Fruit fly (Drosophila melanogaster): ENCODE data around the gene Elo68beta.

The Elo68beta gene

DNA sequence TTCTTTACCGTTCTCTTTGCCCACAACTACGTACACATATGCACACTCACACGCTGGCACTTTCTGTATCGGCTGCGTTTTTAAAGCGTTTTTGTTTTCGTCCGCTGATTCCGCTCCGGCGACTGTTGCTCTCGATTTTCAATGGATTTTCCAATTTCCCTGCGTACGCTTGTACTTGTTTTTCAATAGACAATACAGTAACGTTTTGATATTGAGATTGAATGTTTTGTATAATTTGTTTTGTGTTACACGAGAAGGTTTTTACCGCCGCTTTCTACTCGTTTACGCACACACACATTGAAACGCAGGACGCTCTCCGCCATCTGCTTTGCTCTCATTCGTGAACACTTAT is 8.9 kb downstream of the Elo68beta start:
- TF ChIP-seq h (optimal IDR thresholded peaks at IDR 0.05) (no peak), ttk (optimal IDR thresholded peaks at IDR 0.05) (no peak), insv (optimal IDR thresholded peaks at IDR 0.05) (no peak), psq (optimal IDR thresholded peaks at IDR 0.05) (no peak), Sin3A (optimal IDR thresholded peaks at IDR 0.05) (no peak), Myc (optimal IDR thresholded peaks at IDR 0.05) (no peak)

DNA sequence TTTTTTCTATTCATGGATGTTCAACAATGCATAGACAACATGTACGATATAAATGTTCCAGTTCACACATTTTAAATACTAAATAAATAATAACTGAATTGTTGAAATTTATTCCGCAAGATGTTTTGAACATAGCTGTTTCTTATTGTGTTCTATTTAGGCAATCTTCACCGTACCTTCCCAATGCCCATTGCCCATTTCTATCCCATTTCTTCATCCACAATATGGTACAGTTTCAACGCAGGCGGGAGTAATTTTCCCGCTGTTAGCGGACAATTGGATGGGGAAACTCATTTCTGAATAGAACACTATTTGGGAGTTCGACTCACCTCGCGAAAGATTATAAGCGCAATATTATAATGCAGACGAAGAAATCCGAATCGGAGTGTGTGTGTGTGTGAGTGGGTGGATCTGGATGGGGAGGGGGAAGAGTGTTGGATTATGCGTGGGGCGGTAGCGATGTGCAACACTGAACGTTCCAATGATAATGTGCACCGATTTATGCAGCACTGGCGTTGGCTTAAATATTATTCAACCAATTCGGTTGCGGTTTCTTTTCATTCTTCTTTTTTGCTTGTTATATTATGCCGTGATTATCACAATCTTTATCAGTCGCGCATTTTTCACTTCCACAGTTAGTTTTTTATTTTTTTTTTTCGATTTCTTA is 9.4 kb downstream of the Elo68beta start:
- TF ChIP-seq Sin3A (optimal IDR thresholded peaks at IDR 0.05) (no peak), ttk (optimal IDR thresholded peaks at IDR 0.05) (no peak)

DNA sequence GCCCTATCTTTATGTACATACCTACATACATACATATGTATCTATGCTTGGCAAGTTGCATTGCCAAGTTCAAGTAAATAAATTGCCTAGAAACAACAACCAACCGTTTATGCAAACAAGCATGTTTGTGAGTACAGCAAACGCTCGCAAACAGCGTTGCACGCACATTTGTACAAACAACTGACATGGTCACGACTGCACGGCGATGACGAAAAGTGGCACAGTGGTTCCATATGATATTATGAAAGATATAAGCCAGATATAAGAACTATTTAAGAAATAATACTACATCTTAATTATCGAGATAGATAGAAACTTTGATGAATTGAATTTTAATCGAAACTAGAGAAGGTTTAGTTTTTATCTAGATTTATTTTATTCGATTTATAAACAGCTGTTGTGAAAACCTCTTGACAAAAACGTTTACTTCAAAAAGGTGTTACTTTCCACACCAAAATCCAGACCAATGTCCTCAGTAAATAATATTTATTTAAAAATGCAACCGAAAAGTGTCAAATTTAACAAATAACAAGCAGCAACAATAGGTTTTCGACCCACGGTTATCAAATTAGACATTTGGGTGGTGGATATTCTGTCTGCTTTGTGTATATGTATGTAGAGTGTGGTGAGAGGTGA is 11.6 kb downstream of the Elo68beta start:
- TF ChIP-seq Sin3A (optimal IDR thresholded peaks at IDR 0.05) (no peak), Myc (optimal IDR thresholded peaks at IDR 0.05) (no peak), ttk (optimal IDR thresholded peaks at IDR 0.05) (no peak), h (optimal IDR thresholded peaks at IDR 0.05) (no peak), psq (optimal IDR thresholded peaks at IDR 0.05) (no peak), insv (optimal IDR thresholded peaks at IDR 0.05) (no peak)

DNA sequence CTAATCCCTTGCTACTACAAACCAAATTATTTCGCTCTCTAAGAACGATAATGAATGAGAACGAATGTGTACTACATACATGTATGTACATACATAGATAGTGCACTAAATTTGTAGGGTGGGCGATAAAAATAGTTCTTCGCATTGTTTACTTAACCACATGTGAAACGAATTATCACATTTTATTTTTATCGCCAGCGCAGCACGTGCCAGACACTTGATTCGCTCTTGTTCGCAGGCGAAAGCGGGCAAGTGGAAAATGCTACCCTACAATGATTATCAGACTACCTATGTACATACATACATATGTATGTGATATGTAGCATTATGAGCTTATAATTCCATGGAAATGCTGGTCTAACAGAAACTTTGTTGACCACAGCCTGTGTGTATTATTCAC is 15.7 kb downstream of the Elo68beta start:
- no peak for TF ChIP-seq h (optimal IDR thresholded peaks at IDR 0.05)

DNA sequence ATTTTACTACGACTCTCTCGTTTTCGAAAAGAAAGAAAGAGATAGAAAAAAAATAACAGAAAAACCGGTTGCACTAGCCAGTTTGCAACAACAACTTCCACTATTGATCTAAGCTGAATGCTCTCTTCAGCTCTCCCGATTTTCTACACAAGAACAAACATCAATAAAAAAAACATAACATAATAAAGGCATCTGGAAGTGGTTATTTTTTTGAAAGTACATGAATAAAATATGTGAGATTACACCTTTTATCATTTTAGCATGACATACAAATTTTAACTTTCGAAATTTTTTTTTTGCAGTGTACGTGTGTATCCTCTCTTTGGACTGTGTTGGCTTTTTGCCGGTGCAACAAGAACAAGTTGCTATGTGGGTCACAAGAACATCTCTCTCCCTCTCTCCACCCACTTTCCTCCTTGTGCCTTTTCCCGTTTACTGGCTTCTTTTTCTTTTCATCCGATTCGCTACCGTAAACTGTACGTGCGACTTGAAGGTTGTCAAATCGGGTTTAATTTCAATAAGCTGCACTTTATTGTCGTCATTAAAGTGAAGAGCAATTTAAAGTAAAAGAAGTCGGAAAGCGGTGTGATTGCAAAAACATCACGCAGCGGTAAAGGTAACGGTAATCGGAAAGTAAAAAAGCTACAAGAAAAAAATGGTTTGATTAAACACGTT is 16.8 kb downstream of the Elo68beta start:
- TF ChIP-seq ttk (optimal IDR thresholded peaks at IDR 0.05) (no peak), insv (optimal IDR thresholded peaks at IDR 0.05) (no peak), psq (optimal IDR thresholded peaks at IDR 0.05) (no peak), Myc (optimal IDR thresholded peaks at IDR 0.05) (no peak), Sin3A (optimal IDR thresholded peaks at IDR 0.05) (no peak), h (optimal IDR thresholded peaks at IDR 0.05) (no peak)

DNA sequence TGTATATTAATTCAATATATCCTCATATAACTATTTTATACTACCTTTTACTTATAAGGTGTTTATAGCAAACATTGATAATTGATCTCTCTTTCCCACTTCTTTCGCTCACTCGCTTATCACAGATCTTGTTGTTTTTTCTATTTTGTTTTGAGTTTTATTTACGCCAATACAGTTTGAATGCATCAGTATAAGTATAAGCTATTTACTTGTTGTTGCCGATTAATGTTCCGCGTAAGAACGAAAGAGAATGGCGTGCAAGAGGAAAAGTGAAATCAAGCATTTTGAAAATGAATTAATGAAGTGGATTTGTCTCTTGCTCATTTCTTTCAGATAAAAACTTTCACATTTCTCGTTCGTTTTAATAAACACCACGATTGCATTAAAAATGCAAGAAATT is 17.9 kb downstream of the Elo68beta start:
- TF ChIP-seq Myc (optimal IDR thresholded peaks at IDR 0.05), result no peak
- TF ChIP-seq h (optimal IDR thresholded peaks at IDR 0.05), result no peak
- no peak for TF ChIP-seq Sin3A (optimal IDR thresholded peaks at IDR 0.05)
- TF ChIP-seq insv (optimal IDR thresholded peaks at IDR 0.05), result no peak
- no peak for TF ChIP-seq ttk (optimal IDR thresholded peaks at IDR 0.05)
- no peak for TF ChIP-seq psq (optimal IDR thresholded peaks at IDR 0.05)

DNA sequence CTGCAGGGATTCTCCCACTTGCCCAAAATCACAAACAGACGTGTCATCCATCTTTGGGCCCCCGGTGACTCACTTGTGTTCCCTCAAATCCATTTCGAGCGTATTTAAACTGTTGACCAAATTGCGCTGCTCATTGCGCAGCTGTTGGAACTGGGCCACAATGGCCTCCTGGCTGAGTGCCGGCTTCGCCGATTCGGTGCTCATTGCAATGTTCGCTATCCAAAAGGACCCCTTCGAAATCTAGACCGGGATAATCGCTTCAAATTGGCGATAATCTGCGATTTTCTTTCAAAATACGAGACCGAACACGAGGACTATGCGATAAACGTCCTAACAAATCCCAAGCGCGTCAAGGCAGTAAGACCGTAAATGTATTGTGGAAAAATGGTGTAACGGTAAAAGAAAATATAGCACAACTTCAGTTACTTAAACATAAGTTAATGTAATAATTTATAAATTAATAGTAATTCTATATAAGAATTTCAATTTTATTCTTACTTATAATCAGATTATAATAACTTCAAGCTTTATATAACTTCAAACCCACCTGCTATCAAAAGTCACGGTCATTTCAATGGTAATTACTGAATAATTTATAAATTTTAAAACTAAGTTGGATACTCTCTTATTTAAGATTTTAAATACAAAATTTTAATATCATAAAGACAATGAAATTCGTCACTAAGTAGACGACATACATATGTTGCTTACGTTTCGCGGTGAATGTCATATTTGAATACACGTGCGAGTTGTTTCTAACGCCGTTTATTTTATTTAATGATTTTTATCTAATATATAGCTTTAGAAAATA is 27.2 kb downstream of the Elo68beta start, which contains the start of the genes Pfdn2 and Noc1:
Pfdn2 (minus strand) TSS at position 346 of the 811 bp plus-strand sequence.
Noc1 (plus strand) TSS at position 727 of the 811 bp plus-strand sequence.
- TF ChIP-seq h (optimal IDR thresholded peaks at IDR 0.05) (no peak), Sin3A (optimal IDR thresholded peaks at IDR 0.05) (no peak), ttk (optimal IDR thresholded peaks at IDR 0.05) (no peak), Myc (optimal IDR thresholded peaks at IDR 0.05) (no peak)

DNA sequence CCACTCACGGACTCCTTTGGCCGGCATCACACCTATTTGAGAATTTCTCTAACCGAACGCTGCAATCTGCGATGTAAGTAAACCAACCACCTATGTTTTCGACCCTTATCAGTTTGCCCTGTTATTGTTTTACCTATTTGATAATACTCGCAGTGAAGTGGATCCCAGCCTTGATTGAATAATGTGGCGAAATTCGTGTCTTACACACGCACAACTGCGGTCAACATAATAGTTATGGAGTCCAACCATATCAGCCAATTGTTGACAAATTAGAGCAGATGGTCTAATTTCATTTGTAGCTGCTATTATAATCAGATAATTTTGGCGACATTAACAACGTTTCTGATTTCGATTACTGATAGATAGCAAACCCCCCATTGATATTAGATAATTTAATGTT is 30.4 kb downstream of the Elo68beta start:
- TF ChIP-seq psq (optimal IDR thresholded peaks at IDR 0.05), result no peak
- TF ChIP-seq h (optimal IDR thresholded peaks at IDR 0.05), result no peak
- no peak for TF ChIP-seq ttk (optimal IDR thresholded peaks at IDR 0.05)
- TF ChIP-seq insv (optimal IDR thresholded peaks at IDR 0.05), result no peak
- TF ChIP-seq Sin3A (optimal IDR thresholded peaks at IDR 0.05), result no peak
- TF ChIP-seq Myc (optimal IDR thresholded peaks at IDR 0.05), result no peak

DNA sequence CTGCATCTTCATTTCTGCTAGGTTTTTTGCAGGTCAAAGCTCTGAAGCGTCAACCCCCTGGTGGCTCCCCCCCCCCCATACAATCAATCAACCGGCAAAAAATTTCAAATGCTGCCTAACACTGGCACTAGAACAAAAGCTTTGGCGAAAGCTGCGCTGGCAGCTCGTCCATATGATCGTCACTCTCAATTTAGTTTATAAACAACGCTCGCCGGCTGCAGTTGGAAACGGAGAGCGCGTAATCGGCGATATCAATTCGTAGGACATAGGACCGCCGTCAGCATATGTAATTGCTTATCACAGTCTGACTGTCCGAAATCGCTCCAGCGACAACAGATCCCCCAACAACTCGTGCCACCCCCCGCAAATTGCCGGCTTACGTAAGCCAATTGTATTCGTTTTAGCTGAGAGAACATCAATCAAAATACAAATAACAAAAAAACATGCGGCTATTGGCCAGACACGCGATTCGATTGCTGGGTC is 31.1 kb downstream of the Elo68beta start, which contains the start of gene Mocs1:
Mocs1 (plus strand) TSS at position 155 of the 483 bp plus-strand sequence.
- TF ChIP-seq ttk (optimal IDR thresholded peaks at IDR 0.05) (no peak), insv (optimal IDR thresholded peaks at IDR 0.05) (no peak), h (optimal IDR thresholded peaks at IDR 0.05) (no peak), psq (optimal IDR thresholded peaks at IDR 0.05) (no peak), Myc (optimal IDR thresholded peaks at IDR 0.05) (no peak), Sin3A (optimal IDR thresholded peaks at IDR 0.05) (no peak)

DNA sequence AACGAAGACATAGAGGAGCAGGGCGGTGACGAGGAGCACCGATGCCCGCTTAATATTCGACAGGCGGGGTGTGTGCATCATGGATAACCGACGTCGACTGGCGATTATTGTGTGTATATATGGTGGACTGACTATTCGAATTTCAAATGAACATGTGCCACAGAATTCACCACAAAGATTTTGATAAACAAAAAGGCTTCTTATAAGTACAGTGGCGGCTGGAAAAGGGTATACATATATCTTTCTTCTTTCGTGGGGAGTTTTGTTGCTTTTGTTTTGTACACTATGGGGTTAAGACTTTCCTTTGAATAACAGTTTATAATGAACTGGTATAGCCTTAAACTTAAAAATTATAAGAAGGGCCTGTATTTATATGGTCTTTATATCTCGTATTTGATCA is 31.7 kb downstream of the Elo68beta start, which contains the start of gene CG6310:
CG6310 (minus strand) TSS at position 101 of the 400 bp plus-strand sequence.
- TF ChIP-seq Sin3A (optimal IDR thresholded peaks at IDR 0.05) (no peak), psq (optimal IDR thresholded peaks at IDR 0.05) (no peak), h (optimal IDR thresholded peaks at IDR 0.05) (no peak), insv (optimal IDR thresholded peaks at IDR 0.05) (no peak), Myc (optimal IDR thresholded peaks at IDR 0.05) (no peak), ttk (optimal IDR thresholded peaks at IDR 0.05) (no peak)

DNA sequence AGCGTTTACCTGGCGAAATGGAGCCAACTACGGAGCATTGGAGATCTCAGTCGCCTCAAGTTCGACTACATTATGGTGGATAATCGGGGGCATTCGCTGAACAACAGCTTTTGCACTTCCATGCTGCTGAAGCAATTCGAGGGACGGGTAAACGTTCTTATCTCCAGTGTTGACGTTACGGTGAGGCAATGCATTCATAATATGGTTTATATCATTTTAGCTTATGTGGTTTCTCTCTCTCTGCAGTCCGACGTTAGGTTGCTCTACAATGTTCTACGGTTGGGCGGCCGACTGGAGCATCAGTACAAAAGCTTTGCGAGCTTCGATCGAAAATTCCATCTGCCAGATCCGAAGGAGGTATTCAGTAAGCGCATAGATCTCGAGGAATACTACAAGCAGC is 35.6 kb downstream of the Elo68beta start:
- no peak for TF ChIP-seq Sin3A (optimal IDR thresholded peaks at IDR 0.05)
- no peak for TF ChIP-seq insv (optimal IDR thresholded peaks at IDR 0.05)
- TF ChIP-seq psq (optimal IDR thresholded peaks at IDR 0.05), result no peak
- no peak for TF ChIP-seq h (optimal IDR thresholded peaks at IDR 0.05)

DNA sequence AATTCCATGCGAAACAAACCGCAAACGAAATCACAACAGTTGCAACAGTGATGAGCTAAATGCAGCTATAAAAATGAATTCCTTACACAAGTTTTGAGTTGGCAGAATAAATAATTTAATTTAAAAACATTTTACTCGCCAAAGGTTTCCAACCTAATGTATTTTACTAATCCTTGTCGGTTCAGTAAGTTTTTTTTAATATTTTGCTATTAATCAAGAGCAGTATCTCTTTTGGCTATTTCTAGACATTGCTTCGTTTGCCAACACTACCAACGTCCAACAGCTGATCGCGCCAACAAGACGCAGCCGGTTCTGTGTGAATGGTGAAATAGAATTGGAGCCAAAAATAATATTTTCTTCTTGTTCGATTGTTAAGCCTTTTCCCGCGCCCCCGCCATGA is 36.8 kb downstream of the Elo68beta start, which contains the start of the genes CG32075, CG45101 and SuUR:
CG32075 (minus strand) TSS at position 253 of the 400 bp plus-strand sequence.
CG45101 (plus strand) TSS at position 303 of the 400 bp plus-strand sequence.
SuUR (plus strand) TSS at position 303 of the 400 bp plus-strand sequence.
- TF ChIP-seq Sin3A (optimal IDR thresholded peaks at IDR 0.05) (no peak), Myc (optimal IDR thresholded peaks at IDR 0.05) (no peak), h (optimal IDR thresholded peaks at IDR 0.05) (no peak), psq (optimal IDR thresholded peaks at IDR 0.05) (no peak), insv (optimal IDR thresholded peaks at IDR 0.05) (no peak), ttk (optimal IDR thresholded peaks at IDR 0.05) (no peak)

All from Kc167 (cell line).